Fruit fly (Drosophila melanogaster) whole organism, pupa: ENCODE data around the gene dob.

Experiments used
- CG14655 ChIP-seq: fragments of 200-800 bp; sonication (Bioruptor generic); optimal IDR thresholded peaks from 3 replicates; lab custom pipeline; 2017; ENCODE audit warnings: mild to moderate bottlenecking, missing biosample characterization, missing genetic modification reagents, missing genetic modification characterization
- fd96Ca ChIP-seq: fragments of 200-800 bp; sonication (Bioruptor generic); IDR thresholded peaks from 3 replicates; pipeline ENCODE4 v1.3.6; 2022; ENCODE audit warnings: missing biosample characterization, missing genetic modification characterization

DNA sequence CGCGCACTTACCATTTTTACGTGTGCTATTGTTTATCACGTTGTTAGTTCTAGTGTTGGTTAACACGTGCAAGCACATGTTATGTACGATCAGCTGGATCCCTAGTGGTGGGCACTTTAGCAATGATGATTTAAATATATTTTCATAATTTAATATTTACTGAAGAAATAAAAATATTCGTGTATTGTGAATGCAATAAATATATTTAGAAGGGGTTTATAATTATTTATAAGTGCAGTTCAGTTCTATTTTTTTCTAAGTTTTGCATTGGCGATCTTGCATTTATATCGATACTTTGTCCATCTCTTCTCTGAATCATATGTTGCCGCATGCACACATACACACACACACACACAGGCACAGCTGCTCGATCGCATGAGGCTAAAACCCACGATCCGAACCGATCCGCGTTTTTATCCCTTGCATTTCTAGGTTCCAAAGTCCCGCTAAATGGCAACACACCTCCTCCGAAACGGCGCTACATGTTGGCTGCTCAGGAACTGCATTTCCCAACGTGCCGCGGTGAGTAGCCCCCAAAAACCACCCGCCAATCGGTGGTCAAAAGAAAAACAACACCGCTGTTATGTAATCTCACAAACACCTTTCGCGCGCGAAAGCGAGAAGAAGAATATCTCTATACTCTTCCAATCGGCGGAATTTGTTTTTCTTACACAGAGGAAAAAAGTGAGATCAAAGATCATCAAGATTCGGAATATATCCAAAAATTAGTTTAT, 19.1 kb downstream of the dob start, which contains the start of the genes CG15027 and Dbct:
- TF ChIP-seq CG14655 (GFP tag; lab: Kevin White, UChicago) (peak; percentile 52), fd96Ca (no peak)
